ENCODE assay signal across 4 fruit fly cellular contexts in genomic region chrX:2199303-2199702, dm6.
TF ChIP-seq lines count a peak whose summit lies in the region.

No protein-coding gene starts in this region.

- no peak for TF ChIP-seq CTCF in whole organism, embryonic (GFP tag; optimal IDR thresholded peaks at IDR 0.05; lab: Kevin White, UChicago)

TF ChIP-seq in whole organism, adult, 20 proteins besides CTCF, POLR2A, EP300 and RAD21:
- no peak for TF ChIP-seq Hr96 (GFP tag; optimal IDR thresholded peaks at IDR 0.05; lab: Kevin White, UChicago)
- TF ChIP-seq cnc (optimal IDR thresholded peaks at IDR 0.05; lab: Kevin White, UChicago), result no peak
- peak; percentile 6 for TF ChIP-seq CG12768 (GFP tag; optimal IDR thresholded peaks at IDR 0.05; lab: Kevin White, UChicago)
- no peak for TF ChIP-seq kay (GFP tag; lab: Kevin White, UChicago; ENCODE audit: borderline replicate concordance)
- TF ChIP-seq CG7101 (tag; optimal IDR thresholded peaks at IDR 0.05; lab: Kevin White, UChicago), result no peak
- TF ChIP-seq CG11617 (GFP tag; optimal IDR thresholded peaks at IDR 0.05; lab: Kevin White, UChicago), result no peak
- TF ChIP-seq Clk (GFP tag; optimal IDR thresholded peaks at IDR 0.05; lab: Kevin White, UChicago), result no peak
- TF ChIP-seq tj (GFP tag; optimal IDR thresholded peaks at IDR 0.05; lab: Kevin White, UChicago), result no peak
- TF ChIP-seq cic (GFP tag; optimal IDR thresholded peaks at IDR 0.05; lab: Kevin White, UChicago), result peak; percentile 53
- no peak for TF ChIP-seq ovo (GFP tag; optimal IDR thresholded peaks at IDR 0.05; lab: Kevin White, UChicago)
- peak; percentile 10 for TF ChIP-seq pad (GFP tag; optimal IDR thresholded peaks at IDR 0.05; lab: Kevin White, UChicago)
- TF ChIP-seq Mnt (GFP tag; optimal IDR thresholded peaks at IDR 0.05; lab: Kevin White, UChicago), result peak; percentile 14
- no peak for TF ChIP-seq CG33017 (tag; optimal IDR thresholded peaks at IDR 0.05; lab: Kevin White, UChicago)
- TF ChIP-seq CG14711 (tag; optimal IDR thresholded peaks at IDR 0.05; lab: Kevin White, UChicago), result no peak
- TF ChIP-seq CG5204 (GFP tag; optimal IDR thresholded peaks at IDR 0.05; lab: Kevin White, UChicago), result no peak
- no peak for TF ChIP-seq CG1620 (GFP tag; optimal IDR thresholded peaks at IDR 0.05; lab: Kevin White, UChicago)
- no peak for TF ChIP-seq Crg-1 (GFP tag; optimal IDR thresholded peaks at IDR 0.05; lab: Kevin White, UChicago)
TF ChIP-seq in whole organism, adult: peak in this region for 4.

TF ChIP-seq in whole organism, embryonic, 481 proteins besides CTCF, POLR2A, EP300 and RAD21 (continues in another document):
- TF ChIP-seq HmgZ (tag; optimal IDR thresholded peaks at IDR 0.05; lab: Kevin White, UChicago) (peak; percentile 8), lab (GFP tag; optimal IDR thresholded peaks at IDR 0.05; lab: Kevin White, UChicago) (peak; percentile 2), sug (tag; optimal IDR thresholded peaks at IDR 0.05; lab: Kevin White, UChicago) (peak; percentile 93), Hey (tag; optimal IDR thresholded peaks at IDR 0.05; lab: Kevin White, UChicago) (peak; percentile 62), grn (GFP tag; optimal IDR thresholded peaks at IDR 0.05; lab: Kevin White, UChicago) (peak; percentile 98), CG10543 (GFP tag; optimal IDR thresholded peaks at IDR 0.05; lab: Kevin White, UChicago) (peak; percentile 49), otp (GFP tag; IDR thresholded peaks at IDR 0.05; lab: Robert Waterston, UW) (0 out of 3 replicates have a peak, but pooled peaks have one; percentile 42), zen (tag; optimal IDR thresholded peaks at IDR 0.05; lab: Kevin White, UChicago) (no peak), vnd (GFP tag; IDR thresholded peaks at IDR 0.05; lab: Robert Waterston, UW; ENCODE audit: partially characterized antibody) (peak; percentile 46; the same call in 1 of the 3 replicates), gem (tag; optimal IDR thresholded peaks at IDR 0.05; lab: Kevin White, UChicago) (peak; percentile 33), exex (tag; optimal IDR thresholded peaks at IDR 0.05; lab: Kevin White, UChicago) (peak; percentile 99), CG18599 (GFP tag; optimal IDR thresholded peaks at IDR 0.05; lab: Kevin White, UChicago) (peak; percentile 67), GATAe (GFP tag; conservative IDR thresholded peaks at IDR 0.05; lab: Robert Waterston, UW) (peak; percentile 80; the same call in 1 of the 2 replicates), Trl (optimal IDR thresholded peaks at IDR 0.05; lab: Kevin White, UChicago) (no peak), Trl (GFP tag; optimal IDR thresholded peaks at IDR 0.05; lab: Kevin White, UChicago) (no peak), chinmo (GFP tag; IDR thresholded peaks at IDR 0.05; lab: Robert Waterston, UW; ENCODE audit: partially characterized antibody) (peak; percentile 75; the same call in 1 of the 4 replicates), mirr (GFP tag; optimal IDR thresholded peaks at IDR 0.05; lab: Kevin White, UChicago) (peak; percentile 16), Med (GFP tag; lab: Kevin White, UChicago) (peak; percentile 12), D (optimal IDR thresholded peaks at IDR 0.05; lab: Kevin White, UChicago) (no peak), D (GFP tag; optimal IDR thresholded peaks at IDR 0.05; lab: Kevin White, UChicago) (no peak), Vsx1 (GFP tag; optimal IDR thresholded peaks at IDR 0.05; lab: Kevin White, UChicago) (peak; percentile 93), gce (GFP tag; IDR thresholded peaks at IDR 0.05; lab: Robert Waterston, UW) (no peak), pita (GFP tag; optimal IDR thresholded peaks at IDR 0.05; lab: Kevin White, UChicago) (no peak), Hr78 (GFP tag; optimal IDR thresholded peaks at IDR 0.05; lab: Kevin White, UChicago) (peak in 1 of 2 experiments; percentile 10), CG34376 (GFP tag; optimal IDR thresholded peaks at IDR 0.05; lab: Kevin White, UChicago) (peak; percentile 90)

TF ChIP-seq in whole organism, prepupa, 60 proteins besides CTCF, POLR2A, EP300 and RAD21:
- no peak for TF ChIP-seq Smox (GFP tag; optimal IDR thresholded peaks at IDR 0.05; lab: Kevin White, UChicago)
- TF ChIP-seq svp (GFP tag; lab: Kevin White, UChicago), result peak; percentile 49
- no peak for TF ChIP-seq CG7368 (GFP tag; optimal IDR thresholded peaks at IDR 0.05; lab: Kevin White, UChicago)
- no peak for TF ChIP-seq CG10669 (GFP tag; optimal IDR thresholded peaks at IDR 0.05; lab: Kevin White, UChicago)
- no peak for TF ChIP-seq Hr4 (GFP tag; optimal IDR thresholded peaks at IDR 0.05; lab: Kevin White, UChicago)
- TF ChIP-seq dac (GFP tag; optimal IDR thresholded peaks at IDR 0.05; lab: Kevin White, UChicago), result no peak

TF ChIP-seq in whole organism, wandering third instar larva, 38 proteins besides CTCF, POLR2A, EP300 and RAD21:
- TF ChIP-seq Rel (GFP tag; optimal IDR thresholded peaks at IDR 0.05; lab: Kevin White, UChicago) (no peak), Rel (tag; optimal IDR thresholded peaks at IDR 0.05; lab: Kevin White, UChicago) (no peak), Abd-B (GFP tag; optimal IDR thresholded peaks at IDR 0.05; lab: Kevin White, UChicago) (no peak), br (GFP tag; optimal IDR thresholded peaks at IDR 0.05; lab: Kevin White, UChicago) (no peak), brk (GFP tag; optimal IDR thresholded peaks at IDR 0.05; lab: Kevin White, UChicago) (no peak), dmrt93B (GFP tag; optimal IDR thresholded peaks at IDR 0.05; lab: Kevin White, UChicago) (no peak), Jra (GFP tag; optimal IDR thresholded peaks at IDR 0.05; lab: Kevin White, UChicago) (no peak), h (GFP tag; optimal IDR thresholded peaks at IDR 0.05; lab: Kevin White, UChicago) (peak; percentile 22), Hr83 (GFP tag; optimal IDR thresholded peaks at IDR 0.05; lab: Kevin White, UChicago; ENCODE audit: poor library complexity, severe bottlenecking) (no peak)
TF ChIP-seq in whole organism, wandering third instar larva: peak in this region for 1.
